Worm (Caenorhabditis elegans) whole organism, L1 larva: ENCODE results near the gene srw-39.
A peak's percentile ranks its signal among the peaks of the same experiment; 100 is the strongest.

Experiments
- ceh-8 ChIP-seq: fragments of 200-800 bp; sonication (Bioruptor generic); optimal IDR thresholded peaks from 2 replicates; lab custom pipeline; 2018; ENCODE audit warnings: mild to moderate bottlenecking, missing genetic modification characterization, moderate library complexity, missing compliant biosample characterization
- ceh-90 ChIP-seq: sonication (generic microtip); optimal IDR thresholded peaks from 2 replicates; lab custom pipeline; 2016; ENCODE audit warnings: missing genetic modification characterization, missing compliant biosample characterization
- efl-1 ChIP-seq, 4 experiments: fragments of 150-350 bp; optimal IDR thresholded peaks in 3 of 4; peaks in 1 of 4; 1 replicate in 1 of 4; 2 replicates in 3 of 4; lab custom pipeline; 2014; ENCODE audit warnings: missing biosample characterization in 2 of 4, missing genetic modification characterization in 2 of 4, missing genetic modification reagents in 2 of 4
- efl-3 ChIP-seq: fragments of 200-800 bp; sonication (Bioruptor generic); optimal IDR thresholded peaks from 2 replicates; lab custom pipeline; 2018; ENCODE audit warnings: mild to moderate bottlenecking, missing genetic modification characterization, missing compliant biosample characterization
- elt-2 ChIP-seq: sonication (generic microtip); optimal IDR thresholded peaks from 2 replicates; lab custom pipeline; 2016; ENCODE audit warnings: missing genetic modification characterization, mild to moderate bottlenecking, inconsistent platforms, missing compliant biosample characterization, missing genetic modification reagents
- elt-3 ChIP-seq, 6 experiments: fragments of 150-350 bp in 1 of 6; sonication (generic microtip); optimal IDR thresholded peaks; 2 replicates each; lab custom pipeline; 2017 to 2018; ENCODE audit warnings: missing biosample characterization in 6 of 6, missing genetic modification characterization in 6 of 6, inconsistent platforms in 1 of 6
- fkh-4 ChIP-seq: sonication (generic microtip); optimal IDR thresholded peaks from 2 replicates; lab custom pipeline; 2016; ENCODE audit warnings: missing compliant biosample characterization, missing genetic modification characterization, borderline replicate concordance
- fos-1 ChIP-seq: fragments of 150-350 bp; optimal IDR thresholded peaks from 2 replicates; lab custom pipeline; 2014; ENCODE audit warnings: missing biosample characterization, missing genetic modification characterization
- grh-1 ChIP-seq: fragments of 200-800 bp; sonication (Bioruptor generic); IDR thresholded peaks from 2 replicates; pipeline ENCODE4 v1.3.6; 2022; ENCODE audit warnings: missing genetic modification reagents, missing genetic modification characterization, missing compliant biosample characterization
- hlh-4 ChIP-seq: sonication (generic microtip); optimal IDR thresholded peaks from 2 replicates; lab custom pipeline; 2016; ENCODE audit warnings: mild to moderate bottlenecking, missing genetic modification characterization, missing compliant biosample characterization
- lin-13 ChIP-seq: fragments of 150-350 bp; optimal IDR thresholded peaks from 2 replicates; lab custom pipeline; 2014; ENCODE audit warnings: missing biosample characterization, missing genetic modification reagents, missing genetic modification characterization
- lin-14 ChIP-seq: fragments of 200-800 bp; sonication (Bioruptor generic); optimal IDR thresholded peaks from 2 replicates; lab custom pipeline; 2018; ENCODE audit warnings: mild to moderate bottlenecking, missing genetic modification characterization, moderate library complexity, missing compliant biosample characterization
- lin-35 ChIP-seq, 2 experiments: fragments of 150-350 bp; optimal IDR thresholded peaks; 2 replicates each; lab custom pipeline; 2014; ENCODE audit warnings: missing biosample characterization in 2 of 2, missing genetic modification characterization in 2 of 2, missing genetic modification reagents in 2 of 2
- lsy-2 ChIP-seq, 2 experiments: fragments of 150-350 bp; optimal IDR thresholded peaks; 2 replicates each; lab custom pipeline; 2014; ENCODE audit warnings: missing biosample characterization in 2 of 2, missing genetic modification characterization in 2 of 2
- nhr-12 ChIP-seq: sonication (generic microtip); optimal IDR thresholded peaks from 2 replicates; lab custom pipeline; 2017; ENCODE audit warnings: missing biosample characterization, missing genetic modification characterization
- nhr-19 ChIP-seq: fragments of 200-800 bp; sonication (Bioruptor generic); conservative IDR thresholded peaks from 2 replicates; pipeline ENCODE4 v1.3.6; 2022; ENCODE audit warnings: missing genetic modification characterization, missing compliant biosample characterization
- nhr-90 ChIP-seq: sonication (generic microtip); optimal IDR thresholded peaks from 2 replicates; lab custom pipeline; 2016; ENCODE audit warnings: mild to moderate bottlenecking, missing genetic modification characterization, missing compliant biosample characterization; ENCODE audit not compliant: poor library complexity
- sptf-1 ChIP-seq: fragments of 150-350 bp; optimal IDR thresholded peaks from 2 replicates; lab custom pipeline; 2014; ENCODE audit warnings: missing biosample characterization, missing genetic modification characterization
- swsn-7 ChIP-seq: sonication (generic microtip); optimal IDR thresholded peaks from 2 replicates; lab custom pipeline; 2016; ENCODE audit warnings: missing genetic modification characterization, missing compliant biosample characterization
- unc-86 ChIP-seq: sonication (generic microtip); optimal IDR thresholded peaks from 2 replicates; lab custom pipeline; 2016; ENCODE audit warnings: missing genetic modification characterization, missing compliant biosample characterization
- zag-1 ChIP-seq: fragments of 150-350 bp; optimal IDR thresholded peaks from 2 replicates; lab custom pipeline; 2014; ENCODE audit warnings: missing biosample characterization, missing genetic modification characterization

Gene srw-39

DNA sequence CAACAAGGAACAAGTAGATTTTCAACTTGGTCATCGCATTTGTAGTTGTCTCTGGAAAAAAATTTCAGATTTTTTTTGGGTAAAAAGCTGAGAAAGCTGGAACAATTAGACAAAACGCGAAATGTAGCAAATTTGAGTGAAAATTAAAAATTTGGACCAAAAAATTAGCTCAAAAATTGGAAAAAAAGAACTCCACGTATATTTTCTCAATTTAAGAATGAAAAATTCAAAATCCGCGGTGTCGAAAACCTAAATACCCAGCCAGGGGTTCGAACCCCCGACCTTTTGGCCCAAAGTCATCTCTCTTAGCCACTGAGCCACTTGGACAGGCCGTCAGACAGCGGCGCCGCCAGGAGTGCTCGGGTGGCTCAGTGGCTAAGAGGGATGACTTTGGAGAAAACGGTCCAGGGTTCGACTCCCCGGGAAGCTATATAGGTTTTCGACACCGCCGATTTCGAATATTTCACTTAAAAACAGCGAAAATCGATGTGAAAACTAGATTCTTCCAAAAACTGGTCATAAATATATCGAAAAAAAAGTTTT is 51.1 kb downstream of the srw-39 start, which contains the start of gene ncx-1:
TSS of gene ncx-1 (minus strand) at position 51 of the 543 bp plus-strand sequence.
- TF ChIP-seq efl-1 (optimal IDR thresholded peaks at IDR 0.05; lab: Kevin White, UChicago): no peak
- TF ChIP-seq efl-1 (GFP tag; optimal IDR thresholded peaks at IDR 0.05 in 1 of 2; lab: Kevin White, UChicago): peak in 1 of 2 experiments; percentile 43
- TF ChIP-seq lin-14 (GFP tag; lab: Kevin White, UChicago): no peak

DNA sequence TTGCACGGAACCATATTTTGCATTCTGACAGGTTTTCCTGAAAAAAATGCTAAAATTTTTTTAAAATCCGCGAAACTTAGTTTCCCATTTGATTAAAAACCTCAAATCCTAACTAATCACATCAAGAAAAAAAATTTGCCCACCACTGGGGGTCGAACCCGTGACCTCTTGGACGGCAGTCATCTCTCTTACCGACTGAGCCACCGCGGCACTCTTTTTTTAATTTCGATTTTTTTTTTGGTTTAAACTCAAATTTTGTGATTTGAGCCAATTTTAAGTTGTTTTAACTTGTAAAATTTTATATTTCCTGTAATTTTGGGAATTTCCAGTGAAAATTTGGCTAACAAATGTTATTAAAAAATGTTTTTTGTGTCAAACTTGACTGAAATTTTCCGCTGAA is 52.1 kb downstream of the srw-39 start:
- TF ChIP-seq zag-1: no peak
- TF ChIP-seq nhr-19 (GFP tag; lab: Robert Waterston, UW): no peak
- TF ChIP-seq unc-86: no peak
- no peak for TF ChIP-seq grh-1
- TF ChIP-seq efl-3 (GFP tag; lab: Kevin White, UChicago): no peak
- TF ChIP-seq nhr-90 (tag; lab: Kevin White, UChicago): no peak
- TF ChIP-seq fos-1: no peak
- TF ChIP-seq elt-3 (tag; optimal IDR thresholded peaks at IDR 0.05; lab: Kevin White, UChicago): no peak
- TF ChIP-seq lin-13: no peak
- TF ChIP-seq ceh-8 (GFP tag; lab: Kevin White, UChicago): no peak
- no peak for TF ChIP-seq lin-35 (GFP tag; optimal IDR thresholded peaks at IDR 0.05; lab: Kevin White, UChicago)
- no peak for TF ChIP-seq fkh-4 (tag; lab: Kevin White, UChicago)
- no peak for TF ChIP-seq elt-2 (tag; lab: Kevin White, UChicago)
- TF ChIP-seq hlh-4 (tag; lab: Kevin White, UChicago): no peak
- TF ChIP-seq nhr-12 (tag; lab: Kevin White, UChicago): no peak
- TF ChIP-seq lsy-2 (tag; optimal IDR thresholded peaks at IDR 0.05; lab: Kevin White, UChicago): no peak
- TF ChIP-seq swsn-7 (tag; lab: Kevin White, UChicago): no peak
- no peak for TF ChIP-seq ceh-90
- no peak for TF ChIP-seq sptf-1 (tag; lab: Kevin White, UChicago)
